Fruit fly (Drosophila melanogaster) Kc167 (cell line): Measurements from ENCODE around the gene CG17300.

Experiments
- Myc ChIP-seq: fragments of >200 bp; optimal IDR thresholded peaks from 2 replicates; lab custom pipeline; 2017; ENCODE audit warnings: missing external identifiers
- h ChIP-seq: fragments of >200 bp; optimal IDR thresholded peaks from 3 replicates; lab custom pipeline; 2018; ENCODE audit warnings: missing external identifiers
- insv ChIP-seq: fragments of >200 bp; optimal IDR thresholded peaks from 3 replicates; lab custom pipeline; 2018; ENCODE audit warnings: missing external identifiers
- psq ChIP-seq: fragments of >200 bp; optimal IDR thresholded peaks from 2 replicates; lab custom pipeline; 2017; ENCODE audit warnings: missing external identifiers

DNA sequence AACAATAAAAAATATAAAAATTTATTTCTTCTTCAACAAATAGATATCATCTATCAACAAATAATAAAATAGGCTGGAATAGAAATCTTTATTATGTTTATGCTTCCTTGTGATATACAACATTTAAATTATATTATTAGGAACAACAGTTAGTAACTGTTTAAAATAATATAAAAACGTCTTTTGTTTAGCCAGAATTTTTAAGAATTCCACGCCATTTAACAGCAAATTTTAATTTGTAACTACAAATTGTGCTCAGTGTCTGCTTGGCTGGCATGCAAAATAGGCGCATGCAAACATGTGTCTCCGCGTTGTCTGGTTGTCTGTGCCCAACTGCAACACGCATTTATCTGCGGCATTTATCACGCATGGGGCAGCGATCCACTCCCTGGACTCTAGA is 22.3 kb upstream of the CG17300 start:
- TF ChIP-seq h (lab: Kevin White, UChicago) (no peak), insv (no peak), psq (lab: Kevin White, UChicago) (no peak), Myc (lab: Kevin White, UChicago) (no peak)
